Fruit fly (Drosophila melanogaster) whole organism, wandering third instar larva: ENCODE data around the gene Alp10.

Experiments used
- Abd-B ChIP-seq: fragments of >200 bp; optimal IDR thresholded peaks from 2 replicates; lab custom pipeline; 2017; ENCODE audit warnings: missing biosample characterization, missing genetic modification characterization
- CG9705 ChIP-seq: fragments of 200-800 bp; sonication (Bioruptor generic); optimal IDR thresholded peaks from 2 replicates; lab custom pipeline; 2018; ENCODE audit warnings: missing biosample characterization, mild to moderate bottlenecking, missing genetic modification characterization
- Dif ChIP-seq: fragments of 200-275, 200-300 bp; sonication (Bioruptor generic); optimal IDR thresholded peaks from 2 replicates; lab custom pipeline; 2018; ENCODE audit warnings: missing biosample characterization, missing genetic modification characterization; ENCODE audit not compliant: partially characterized antibody
- Hr78 ChIP-seq: fragments of >200 bp; optimal IDR thresholded peaks from 2 replicates; lab custom pipeline; 2017; ENCODE audit warnings: missing biosample characterization, missing genetic modification characterization
- Hr83 ChIP-seq: fragments of 200-300 bp; sonication (Bioruptor generic); optimal IDR thresholded peaks from 2 replicates; lab custom pipeline; 2016; ENCODE audit warnings: missing biosample characterization, mild to moderate bottlenecking, missing genetic modification characterization, moderate library complexity; ENCODE audit not compliant: poor library complexity, severe bottlenecking
- Jra ChIP-seq: sonication (Bioruptor generic); optimal IDR thresholded peaks from 2 replicates; lab custom pipeline; 2016; ENCODE audit warnings: missing biosample characterization, missing genetic modification characterization
- Myc ChIP-seq: fragments of >200 bp; optimal IDR thresholded peaks from 2 replicates; lab custom pipeline; 2017
- N ChIP-seq: fragments of >200 bp; optimal IDR thresholded peaks from 2 replicates; lab custom pipeline; 2018; ENCODE audit warnings: missing biosample characterization, missing external identifiers, missing genetic modification characterization
- ey ChIP-seq: fragments of 200-800 bp; sonication (Bioruptor generic); optimal IDR thresholded peaks from 2 replicates; lab custom pipeline; 2016; ENCODE audit warnings: missing biosample characterization, missing genetic modification characterization
- fru ChIP-seq: fragments of 200-800 bp; sonication (Bioruptor generic); optimal IDR thresholded peaks from 3 replicates; lab custom pipeline; 2016; ENCODE audit warnings: missing biosample characterization, mild to moderate bottlenecking, missing genetic modification characterization
- jim ChIP-seq: fragments of 175-275, 200-325 bp; sonication (Bioruptor generic); optimal IDR thresholded peaks from 2 replicates; lab custom pipeline; 2016; ENCODE audit warnings: missing biosample characterization, mild to moderate bottlenecking, missing genetic modification characterization
- pan ChIP-seq: fragments of >200 bp; optimal IDR thresholded peaks from 2 replicates; lab custom pipeline; 2017
- rgr ChIP-seq: fragments of 200-800 bp; sonication (Bioruptor generic); optimal IDR thresholded peaks from 3 replicates; lab custom pipeline; 2016; ENCODE audit warnings: missing biosample characterization, mild to moderate bottlenecking, missing genetic modification characterization

- no peak for TF ChIP-seq ey (GFP tag; lab: Kevin White, UChicago)
- no peak for TF ChIP-seq rgr (GFP tag; lab: Kevin White, UChicago)
- TF ChIP-seq Jra = no peak
- no peak for TF ChIP-seq Dif (GFP tag; lab: Kevin White, UChicago)
- no peak for TF ChIP-seq Hr78
- no peak for TF ChIP-seq fru (GFP tag; lab: Kevin White, UChicago)
- TF ChIP-seq pan (lab: Kevin White, UChicago) = no peak
- TF ChIP-seq N (GFP tag; lab: Kevin White, UChicago) = no peak
- TF ChIP-seq Myc = no peak
- no peak for TF ChIP-seq Abd-B (GFP tag; lab: Kevin White, UChicago)
- no peak for TF ChIP-seq jim (GFP tag; lab: Kevin White, UChicago)
- TF ChIP-seq CG9705 (GFP tag; lab: Kevin White, UChicago) = no peak
- TF ChIP-seq Hr83 (GFP tag; lab: Kevin White, UChicago) = no peak
Observed at dm6 chr3L:5642837-5643236, 47.8 kb upstream of the Alp10 start.
